Fruit fly (Drosophila melanogaster) whole organism, prepupa: ENCODE results near the gene CG31626.

Experiments used
- Blimp-1 ChIP-seq: fragments of 200-800 bp; sonication (Bioruptor generic); optimal IDR thresholded peaks from 3 replicates; lab custom pipeline; 2017; ENCODE audit warnings: missing biosample characterization, missing genetic modification characterization, mild to moderate bottlenecking, moderate library complexity, missing genetic modification reagents
- CG10631 ChIP-seq: fragments of 200-800 bp; sonication (Bioruptor generic); optimal IDR thresholded peaks from 2 replicates; lab custom pipeline; 2016; ENCODE audit warnings: missing biosample characterization, missing genetic modification characterization
- CG10669 ChIP-seq: fragments of 200-800 bp; sonication (Bioruptor generic); optimal IDR thresholded peaks from 3 replicates; lab custom pipeline; 2018; ENCODE audit warnings: missing biosample characterization, mild to moderate bottlenecking, missing genetic modification characterization, moderate library complexity
- CG11294 ChIP-seq: fragments of 200-800 bp; sonication (Bioruptor generic); IDR thresholded peaks from 2 replicates; pipeline ENCODE4 v1.3.6; 2022; ENCODE audit warnings: missing biosample characterization, missing genetic modification characterization
- CG11762 ChIP-seq: fragments of 200-800 bp; sonication (Bioruptor generic); optimal IDR thresholded peaks from 3 replicates; lab custom pipeline; 2016; ENCODE audit warnings: missing biosample characterization, missing genetic modification characterization; ENCODE audit not compliant: insufficient read depth
- CG11902 ChIP-seq: fragments of 200-800 bp; sonication (Bioruptor generic); optimal IDR thresholded peaks from 3 replicates; lab custom pipeline; 2016; ENCODE audit warnings: missing biosample characterization, missing genetic modification characterization
- CG15336 ChIP-seq: fragments of 200-800 bp; sonication (Bioruptor generic); IDR thresholded peaks from 2 replicates; pipeline ENCODE4 v1.3.6; 2022; ENCODE audit warnings: missing biosample characterization, missing genetic modification characterization
- CG1621 ChIP-seq: fragments of 200-800 bp; sonication (Bioruptor generic); optimal IDR thresholded peaks from 3 replicates; lab custom pipeline; 2018; ENCODE audit warnings: missing biosample characterization, mild to moderate bottlenecking, missing genetic modification characterization
- CG3032 ChIP-seq: fragments of 200-800 bp; optimal IDR thresholded peaks from 2 replicates; lab custom pipeline; 2019; ENCODE audit warnings: missing biosample characterization, mild to moderate bottlenecking, missing genetic modification characterization, moderate library complexity
- CG31627 ChIP-seq: fragments of 200-800 bp; sonication (Bioruptor generic); optimal IDR thresholded peaks from 3 replicates; lab custom pipeline; 2016; ENCODE audit warnings: missing biosample characterization, missing genetic modification characterization
- CG32006 ChIP-seq: fragments of 200-800 bp; sonication (Bioruptor generic); optimal IDR thresholded peaks from 3 replicates; lab custom pipeline; 2017; ENCODE audit warnings: missing biosample characterization, mild to moderate bottlenecking, missing genetic modification characterization
- CG34406 ChIP-seq: fragments of 200-800 bp; sonication (Bioruptor generic); optimal IDR thresholded peaks from 3 replicates; lab custom pipeline; 2016; ENCODE audit warnings: missing biosample characterization, missing genetic modification characterization
- CG4318 ChIP-seq: fragments of 200-800 bp; sonication (Bioruptor generic); optimal IDR thresholded peaks from 3 replicates; lab custom pipeline; 2017; ENCODE audit warnings: missing biosample characterization, mild to moderate bottlenecking, missing genetic modification characterization
- CG6163 ChIP-seq: fragments of 200-800 bp; sonication (Bioruptor generic); IDR thresholded peaks from 3 replicates; pipeline ENCODE4 v1.3.6; 2022; ENCODE audit warnings: missing biosample characterization, missing genetic modification characterization
- CG6792 ChIP-seq: fragments of 200-800 bp; sonication (Bioruptor generic); optimal IDR thresholded peaks from 3 replicates; lab custom pipeline; 2016; ENCODE audit warnings: missing biosample characterization, missing genetic modification characterization
- CG6808 ChIP-seq: fragments of 200-800 bp; sonication (Bioruptor generic); optimal IDR thresholded peaks from 3 replicates; lab custom pipeline; 2017; ENCODE audit warnings: missing biosample characterization, missing genetic modification characterization, mild to moderate bottlenecking, moderate library complexity, missing genetic modification reagents
- CG6854 ChIP-seq: fragments of 200-800 bp; sonication (Bioruptor generic); optimal IDR thresholded peaks from 2 replicates; lab custom pipeline; 2017; ENCODE audit warnings: missing biosample characterization, mild to moderate bottlenecking, missing genetic modification characterization
- CG7368 ChIP-seq: fragments of 200-800 bp; sonication (Bioruptor generic); optimal IDR thresholded peaks from 3 replicates; lab custom pipeline; 2016; ENCODE audit warnings: missing biosample characterization, missing genetic modification characterization
- CG8119 ChIP-seq: fragments of 200-800 bp; sonication (Bioruptor generic); IDR thresholded peaks from 3 replicates; pipeline ENCODE4 v1.3.6; 2022; ENCODE audit warnings: missing biosample characterization, missing genetic modification characterization
- CG8632 ChIP-seq: fragments of 200-800 bp; sonication (Bioruptor generic); optimal IDR thresholded peaks from 3 replicates; lab custom pipeline; 2016; ENCODE audit warnings: missing biosample characterization, missing genetic modification characterization
- CG9139 ChIP-seq: fragments of 200-800 bp; sonication (Bioruptor generic); optimal IDR thresholded peaks from 3 replicates; lab custom pipeline; 2017; ENCODE audit warnings: missing biosample characterization, mild to moderate bottlenecking, missing genetic modification characterization
- Eip75B ChIP-seq: fragments of 200-800 bp; sonication (Bioruptor generic); optimal IDR thresholded peaks from 3 replicates; lab custom pipeline; 2016; ENCODE audit warnings: missing biosample characterization, missing genetic modification characterization
- Eip78C ChIP-seq: fragments of 200-800 bp; sonication (Bioruptor generic); peaks from one replicate; lab custom pipeline; 2016; ENCODE audit warnings: missing biosample characterization, missing genetic modification characterization
- Eip93F ChIP-seq: fragments of 200-800 bp; sonication (Bioruptor generic); optimal IDR thresholded peaks from 2 replicates; lab custom pipeline; 2016; ENCODE audit warnings: missing biosample characterization, mild to moderate bottlenecking, missing genetic modification characterization
- Ets21C ChIP-seq: fragments of 200-800 bp; sonication (Bioruptor generic); optimal IDR thresholded peaks from 3 replicates; lab custom pipeline; 2016; ENCODE audit warnings: missing biosample characterization, missing genetic modification characterization
- Ets96B ChIP-seq: fragments of 200-800 bp; optimal IDR thresholded peaks from 2 replicates; lab custom pipeline; 2019; ENCODE audit warnings: missing biosample characterization, mild to moderate bottlenecking, missing genetic modification characterization, moderate library complexity
- Gug ChIP-seq: fragments of 200-800 bp; sonication (Bioruptor generic); IDR thresholded peaks from 2 replicates; pipeline ENCODE4 v1.3.6; 2022; ENCODE audit warnings: missing biosample characterization, missing genetic modification characterization
- Hr38 ChIP-seq: sonication (Bioruptor generic); optimal IDR thresholded peaks from 2 replicates; lab custom pipeline; 2016; ENCODE audit warnings: missing biosample characterization, missing genetic modification characterization
- Hr39 ChIP-seq: fragments of 200-800 bp; sonication (Bioruptor generic); optimal IDR thresholded peaks from 2 replicates; lab custom pipeline; 2016; ENCODE audit warnings: missing biosample characterization, missing genetic modification characterization
- Lpt ChIP-seq: fragments of 200-800 bp; sonication (Bioruptor generic); optimal IDR thresholded peaks from 3 replicates; lab custom pipeline; 2016; ENCODE audit warnings: missing biosample characterization, missing genetic modification characterization
- Met ChIP-seq: fragments of 200-800 bp; sonication (Bioruptor generic); optimal IDR thresholded peaks from 3 replicates; lab custom pipeline; 2016; ENCODE audit warnings: missing biosample characterization, missing genetic modification characterization
- OdsH ChIP-seq: fragments of 200-800 bp; sonication (Bioruptor generic); optimal IDR thresholded peaks from 3 replicates; lab custom pipeline; 2016; ENCODE audit warnings: missing biosample characterization, missing genetic modification characterization
- Smox ChIP-seq: fragments of 200-800 bp; sonication (Bioruptor generic); optimal IDR thresholded peaks from 3 replicates; lab custom pipeline; 2016; ENCODE audit warnings: missing biosample characterization, missing genetic modification characterization
- Sox102F ChIP-seq: fragments of 200-800 bp; sonication (Bioruptor generic); optimal IDR thresholded peaks from 2 replicates; lab custom pipeline; 2016; ENCODE audit warnings: missing biosample characterization, mild to moderate bottlenecking, missing genetic modification characterization
- Sox14 ChIP-seq: fragments of 200-800 bp; sonication (Bioruptor generic); optimal IDR thresholded peaks from 3 replicates; lab custom pipeline; 2016; ENCODE audit warnings: missing biosample characterization, missing genetic modification characterization
- Sox15 ChIP-seq: fragments of 200-800 bp; sonication (Bioruptor generic); optimal IDR thresholded peaks from 3 replicates; lab custom pipeline; 2016; ENCODE audit warnings: missing biosample characterization, missing genetic modification characterization
- achi ChIP-seq: fragments of 200-800 bp; sonication (Bioruptor generic); optimal IDR thresholded peaks from 3 replicates; lab custom pipeline; 2016; ENCODE audit warnings: missing biosample characterization, missing genetic modification characterization
- acj6 ChIP-seq: fragments of 200-800 bp; sonication (Bioruptor generic); optimal IDR thresholded peaks from 3 replicates; lab custom pipeline; 2016; ENCODE audit warnings: missing biosample characterization, missing genetic modification characterization
- cyc ChIP-seq: fragments of 200-800 bp; sonication (Bioruptor generic); optimal IDR thresholded peaks from 3 replicates; lab custom pipeline; 2016; ENCODE audit warnings: missing biosample characterization, missing genetic modification characterization
- dac ChIP-seq: fragments of 200-800 bp; sonication (Bioruptor generic); optimal IDR thresholded peaks from 2 replicates; lab custom pipeline; 2017; ENCODE audit warnings: missing biosample characterization, mild to moderate bottlenecking, missing genetic modification characterization
- dsx ChIP-seq: fragments of 200-800 bp; optimal IDR thresholded peaks from 3 replicates; lab custom pipeline; 2019; ENCODE audit warnings: missing biosample characterization, mild to moderate bottlenecking, missing genetic modification characterization, moderate library complexity; ENCODE audit not compliant: poor library complexity, severe bottlenecking
- esn ChIP-seq: fragments of 200-800 bp; sonication (Bioruptor generic); optimal IDR thresholded peaks from 2 replicates; lab custom pipeline; 2016; ENCODE audit warnings: missing biosample characterization, mild to moderate bottlenecking, missing genetic modification characterization, moderate library complexity
- fd59A ChIP-seq: fragments of 200-800 bp; sonication (Bioruptor generic); optimal IDR thresholded peaks from 2 replicates; lab custom pipeline; 2017; ENCODE audit warnings: missing biosample characterization, mild to moderate bottlenecking, missing genetic modification characterization, missing genetic modification reagents
- fd85E ChIP-seq: fragments of 200-800 bp; sonication (Bioruptor generic); optimal IDR thresholded peaks from 3 replicates; lab custom pipeline; 2016; ENCODE audit warnings: missing biosample characterization, missing genetic modification characterization
- fkh ChIP-seq: fragments of 200-800 bp; sonication (Bioruptor generic); optimal IDR thresholded peaks from 3 replicates; lab custom pipeline; 2017; ENCODE audit warnings: missing biosample characterization, mild to moderate bottlenecking, missing genetic modification characterization, moderate library complexity
- lz ChIP-seq: fragments of 200-800 bp; sonication (Bioruptor generic); optimal IDR thresholded peaks from 3 replicates; lab custom pipeline; 2016; ENCODE audit warnings: missing biosample characterization, missing genetic modification characterization
- net ChIP-seq: fragments of 200-800 bp; sonication (Bioruptor generic); optimal IDR thresholded peaks from 3 replicates; lab custom pipeline; 2016; ENCODE audit warnings: missing biosample characterization, missing genetic modification characterization
- pdm3 ChIP-seq: fragments of 200-800 bp; sonication (Bioruptor generic); optimal IDR thresholded peaks from 3 replicates; lab custom pipeline; 2016; ENCODE audit warnings: missing biosample characterization, missing genetic modification characterization
- salr ChIP-seq, 2 experiments: fragments of 200-800 bp; sonication (Bioruptor generic); optimal IDR thresholded peaks; 3 replicates each; lab custom pipeline; 2016 to 2018; ENCODE audit warnings: missing biosample characterization in 2 of 2, missing genetic modification characterization in 2 of 2, mild to moderate bottlenecking in 1 of 2
- spab ChIP-seq: fragments of 200-800 bp; sonication (Bioruptor generic); optimal IDR thresholded peaks from 2 replicates; lab custom pipeline; 2017; ENCODE audit warnings: missing biosample characterization, mild to moderate bottlenecking, missing genetic modification characterization, missing genetic modification reagents
- svp ChIP-seq: fragments of 200-800 bp; sonication (Bioruptor generic); peaks from one replicate; lab custom pipeline; 2016; ENCODE audit warnings: missing biosample characterization, missing genetic modification characterization
- topi ChIP-seq: fragments of 200-800 bp; sonication (Bioruptor generic); optimal IDR thresholded peaks from 3 replicates; lab custom pipeline; 2016; ENCODE audit warnings: missing biosample characterization, missing genetic modification characterization
- vri ChIP-seq: fragments of 200-800 bp; sonication (Bioruptor generic); optimal IDR thresholded peaks from 3 replicates; lab custom pipeline; 2016; ENCODE audit warnings: missing biosample characterization, mild to moderate bottlenecking, missing genetic modification characterization

Gene CG31626

dm6 chr2L:21246687-21247086, 10.2 kb upstream of the CG31626 start:
- TF ChIP-seq CG1621 (tag; lab: Kevin White, UChicago) (no peak), CG4318 (GFP tag; lab: Kevin White, UChicago) (peak; percentile 37), topi (no peak), Eip75B (GFP tag; lab: Kevin White, UChicago) (no peak), CG34406 (GFP tag; lab: Kevin White, UChicago) (no peak), CG32006 (GFP tag; lab: Kevin White, UChicago) (peak; percentile 83), CG10669 (GFP tag; lab: Kevin White, UChicago) (no peak), dac (GFP tag; lab: Kevin White, UChicago) (peak; percentile 23), Sox14 (peak; percentile 11), salr (GFP tag; optimal IDR thresholded peaks at IDR 0.05; lab: Kevin White, UChicago) (peak in 1 of 2 experiments; percentile 51), cyc (GFP tag; lab: Kevin White, UChicago) (no peak), Hr38 (GFP tag; lab: Kevin White, UChicago) (no peak), acj6 (GFP tag; lab: Kevin White, UChicago) (no peak), dsx (no peak), vri (GFP tag; lab: Kevin White, UChicago) (no peak), Smox (GFP tag; lab: Kevin White, UChicago) (no peak), Ets96B (tag; lab: Kevin White, UChicago) (no peak), Ets21C (GFP tag; lab: Kevin White, UChicago) (no peak), CG6854 (GFP tag; lab: Kevin White, UChicago) (no peak), Blimp-1 (GFP tag; lab: Kevin White, UChicago) (no peak), CG6808 (GFP tag; lab: Kevin White, UChicago) (no peak), fkh (GFP tag; lab: Kevin White, UChicago) (no peak), CG3032 (tag; lab: Kevin White, UChicago) (no peak), CG31627 (GFP tag; lab: Kevin White, UChicago) (no peak), fd85E (GFP tag; lab: Kevin White, UChicago) (no peak), CG8632 (GFP tag; lab: Kevin White, UChicago) (no peak), pdm3 (GFP tag; lab: Kevin White, UChicago) (peak; percentile 44), CG11294 (GFP tag; lab: Robert Waterston, UW) (no peak), Hr39 (GFP tag; lab: Kevin White, UChicago) (no peak), CG7368 (GFP tag; lab: Kevin White, UChicago) (no peak), OdsH (GFP tag; lab: Kevin White, UChicago) (peak; percentile 44), Lpt (peak; percentile 56), spab (GFP tag; lab: Kevin White, UChicago) (no peak), lz (GFP tag; lab: Kevin White, UChicago) (no peak), CG9139 (GFP tag; lab: Kevin White, UChicago) (no peak), CG15336 (GFP tag; lab: Robert Waterston, UW) (peak; percentile 81), net (GFP tag; lab: Kevin White, UChicago) (no peak), Eip93F (GFP tag; lab: Kevin White, UChicago) (no peak), CG6163 (peak; percentile 57; the same call in 1 of the 3 replicates), CG8119 (GFP tag; lab: Robert Waterston, UW) (peak; percentile 72), CG11902 (no peak), achi (GFP tag; lab: Kevin White, UChicago) (peak; percentile 40), CG6792 (GFP tag; lab: Kevin White, UChicago) (no peak), CG11762 (GFP tag; lab: Kevin White, UChicago) (no peak), esn (no peak), Sox102F (GFP tag; lab: Kevin White, UChicago) (no peak), Gug (GFP tag; lab: Robert Waterston, UW) (no peak), Eip78C (GFP tag; lab: Kevin White, UChicago) (peak; percentile 71), fd59A (GFP tag; lab: Kevin White, UChicago) (no peak), Sox15 (no peak), CG10631 (peak; percentile 28), Met (no peak), svp (no peak)
